Fruit fly (Drosophila melanogaster) whole organism, prepupa: ENCODE data around the gene srl.

Experiments
- CG15336 ChIP-seq: fragments of 200-800 bp; sonication (Bioruptor generic); IDR thresholded peaks from 2 replicates; pipeline ENCODE4 v1.3.6; 2022; ENCODE audit warnings: missing biosample characterization, missing genetic modification characterization
- CG31627 ChIP-seq: fragments of 200-800 bp; sonication (Bioruptor generic); optimal IDR thresholded peaks from 3 replicates; lab custom pipeline; 2016; ENCODE audit warnings: missing biosample characterization, missing genetic modification characterization
- CG4318 ChIP-seq: fragments of 200-800 bp; sonication (Bioruptor generic); optimal IDR thresholded peaks from 3 replicates; lab custom pipeline; 2017; ENCODE audit warnings: missing biosample characterization, mild to moderate bottlenecking, missing genetic modification characterization
- CG6854 ChIP-seq: fragments of 200-800 bp; sonication (Bioruptor generic); optimal IDR thresholded peaks from 2 replicates; lab custom pipeline; 2017; ENCODE audit warnings: missing biosample characterization, mild to moderate bottlenecking, missing genetic modification characterization
- CG8319 ChIP-seq: fragments of 200-800 bp; sonication (Bioruptor generic); optimal IDR thresholded peaks from 3 replicates; lab custom pipeline; 2016; ENCODE audit warnings: missing biosample characterization, missing genetic modification characterization
- Ets21C ChIP-seq: fragments of 200-800 bp; sonication (Bioruptor generic); optimal IDR thresholded peaks from 3 replicates; lab custom pipeline; 2016; ENCODE audit warnings: missing biosample characterization, missing genetic modification characterization
- Hr4 ChIP-seq: fragments of 200-800 bp; sonication (Bioruptor generic); optimal IDR thresholded peaks from 3 replicates; lab custom pipeline; 2016; ENCODE audit warnings: missing biosample characterization, missing genetic modification characterization
- Smox ChIP-seq: fragments of 200-800 bp; sonication (Bioruptor generic); optimal IDR thresholded peaks from 3 replicates; lab custom pipeline; 2016; ENCODE audit warnings: missing biosample characterization, missing genetic modification characterization
- Sox14 ChIP-seq: fragments of 200-800 bp; sonication (Bioruptor generic); optimal IDR thresholded peaks from 3 replicates; lab custom pipeline; 2016; ENCODE audit warnings: missing biosample characterization, missing genetic modification characterization
- svp ChIP-seq: fragments of 200-800 bp; sonication (Bioruptor generic); peaks from one replicate; lab custom pipeline; 2016; ENCODE audit warnings: missing biosample characterization, missing genetic modification characterization

- TF ChIP-seq svp (GFP tag; lab: Kevin White, UChicago) = peak; percentile 86
- peak; percentile 10 for TF ChIP-seq Sox14 (GFP tag; lab: Kevin White, UChicago)
- TF ChIP-seq CG4318 (GFP tag; lab: Kevin White, UChicago) = no peak
- no peak for TF ChIP-seq Hr4
- no peak; the same call in 1 of the 2 replicates for TF ChIP-seq CG15336 (GFP tag; lab: Robert Waterston, UW)
- TF ChIP-seq CG8319 (GFP tag; lab: Kevin White, UChicago) = no peak
- peak; percentile 35 for TF ChIP-seq CG31627
- peak; percentile 90 for TF ChIP-seq CG6854 (GFP tag; lab: Kevin White, UChicago)
- TF ChIP-seq Ets21C (GFP tag; lab: Kevin White, UChicago) = no peak
- TF ChIP-seq Smox (GFP tag; lab: Kevin White, UChicago) = peak; percentile 34
Observed at dm6 chr3R:4378363-4379354, 50.5 kb downstream of the srl start, which contains the start of gene Sfxn1-3.
